Worm (Caenorhabditis elegans): Measurements from ENCODE around the gene Y57G7A.1.

- TF ChIP-seq mml-1 (tag; optimal IDR thresholded peaks at IDR 0.05) = no peak
- TF ChIP-seq nhr-12 (tag; optimal IDR thresholded peaks at IDR 0.05) = no peak
- TF ChIP-seq ZK546.5 (tag; optimal IDR thresholded peaks at IDR 0.05) = no peak
Measured at ce11 chrII:1343748-1344147, 45.5 kb downstream of the Y57G7A.1 start.
